Worm (Caenorhabditis elegans): ENCODE data around the gene D1086.9.

D1086.9 gene

ce11 chrV:14079501-14079900 is 24.6 kb upstream of the D1086.9 start, which contains the start of gene D1086.6:
D1086.6 (plus strand) TSS chrV:14079801.
- TF ChIP-seq lin-15B (tag; optimal IDR thresholded peaks at IDR 0.05) (no peak), lsy-12 (tag; optimal IDR thresholded peaks at IDR 0.05) (no peak), nhr-237 (tag; optimal IDR thresholded peaks at IDR 0.05) (no peak), nhr-76 (tag; optimal IDR thresholded peaks at IDR 0.05) (no peak), nhr-23 (tag; optimal IDR thresholded peaks at IDR 0.05) (no peak), ceh-28 (tag; optimal IDR thresholded peaks at IDR 0.05) (no peak), hmg-11 (tag; optimal IDR thresholded peaks at IDR 0.05) (no peak), ceh-9 (tag; optimal IDR thresholded peaks at IDR 0.05) (no peak), egl-5 (tag; optimal IDR thresholded peaks at IDR 0.05) (no peak), pha-4 (tag; optimal IDR thresholded peaks at IDR 0.05) (no peak), ceh-16 (tag; optimal IDR thresholded peaks at IDR 0.05) (no peak)

ce11 chrV:14082453-14082852 is 21.6 kb upstream of the D1086.9 start, which contains the start of gene D1086.10:
D1086.10 (plus strand) TSS chrV:14082753.
- TF ChIP-seq egl-27 (tag; optimal IDR thresholded peaks at IDR 0.05) (no peak), fos-1 (tag; optimal IDR thresholded peaks at IDR 0.05) (no peak), nhr-237 (tag; optimal IDR thresholded peaks at IDR 0.05) (no peak), hmg-11 (tag; optimal IDR thresholded peaks at IDR 0.05) (no peak), fkh-2 (tag; optimal IDR thresholded peaks at IDR 0.05) (no peak)

- TF ChIP-seq jun-1 (tag; optimal IDR thresholded peaks at IDR 0.05) (no peak), nhr-25 (tag; optimal IDR thresholded peaks at IDR 0.05) (no peak), eor-1 (tag; optimal IDR thresholded peaks at IDR 0.05) (no peak), fos-1 (tag; optimal IDR thresholded peaks at IDR 0.05) (no peak), fkh-10 (GFP tag; optimal IDR thresholded peaks at IDR 0.05) (no peak), pha-4 (tag; optimal IDR thresholded peaks at IDR 0.05) (no peak), unc-62 (GFP tag; optimal IDR thresholded peaks at IDR 0.05) (no peak), ceh-9 (tag; optimal IDR thresholded peaks at IDR 0.05) (no peak), ceh-16 (tag; optimal IDR thresholded peaks at IDR 0.05) (no peak), nhr-28 (tag; optimal IDR thresholded peaks at IDR 0.05) (no peak), ama-1 (optimal IDR thresholded peaks at IDR 0.05) (no peak), daf-12 (tag; optimal IDR thresholded peaks at IDR 0.05) (no peak), nhr-67 (tag; optimal IDR thresholded peaks at IDR 0.05) (no peak), unc-39 (tag; optimal IDR thresholded peaks at IDR 0.05) (no peak), nhr-23 (tag; optimal IDR thresholded peaks at IDR 0.05) (no peak), elt-1 (tag; optimal IDR thresholded peaks at IDR 0.05) (no peak)
Observed at ce11 chrV:14083970-14084369, 20.1 kb upstream of the D1086.9 start, which contains the start of gene D1086.7. D1086.7 (plus strand) TSS chrV:14084270.

ce11 chrV:14085589-14085988 is 18.5 kb upstream of the D1086.9 start, which contains the start of gene D1086.18:
D1086.18 (plus strand) TSS chrV:14085889.
- TF ChIP-seq eor-1 (tag; optimal IDR thresholded peaks at IDR 0.05) (no peak), snpc-4 (tag; optimal IDR thresholded peaks at IDR 0.05) (no peak), nfya-1 (tag; optimal IDR thresholded peaks at IDR 0.05; ENCODE audit: insufficient read depth) (no peak), nhr-23 (tag; optimal IDR thresholded peaks at IDR 0.05) (no peak), nhr-237 (tag; optimal IDR thresholded peaks at IDR 0.05) (no peak), ZK546.5 (tag; optimal IDR thresholded peaks at IDR 0.05) (no peak), zag-1 (tag; optimal IDR thresholded peaks at IDR 0.05) (no peak), aly-2 (tag; optimal IDR thresholded peaks at IDR 0.05) (no peak), skn-1 (tag; optimal IDR thresholded peaks at IDR 0.05) (no peak), ama-1 (optimal IDR thresholded peaks at IDR 0.05) (no peak), ceh-9 (tag; optimal IDR thresholded peaks at IDR 0.05) (no peak), ztf-4 (tag; optimal IDR thresholded peaks at IDR 0.05) (no peak), jun-1 (tag; optimal IDR thresholded peaks at IDR 0.05) (no peak), fkh-2 (tag; optimal IDR thresholded peaks at IDR 0.05) (no peak), ceh-16 (tag; optimal IDR thresholded peaks at IDR 0.05) (no peak)

ce11 chrV:14088051-14088450 is 16.0 kb upstream of the D1086.9 start, which contains the start of gene D1086.19:
D1086.19 (plus strand) TSS chrV:14088351.
- TF ChIP-seq pha-4 (tag; optimal IDR thresholded peaks at IDR 0.05) (no peak), fkh-2 (tag; optimal IDR thresholded peaks at IDR 0.05) (no peak), nhr-67 (tag; optimal IDR thresholded peaks at IDR 0.05) (no peak), skn-1 (tag; optimal IDR thresholded peaks at IDR 0.05) (no peak), nhr-11 (tag; optimal IDR thresholded peaks at IDR 0.05) (no peak), nhr-23 (tag; optimal IDR thresholded peaks at IDR 0.05) (no peak), fos-1 (tag; optimal IDR thresholded peaks at IDR 0.05) (no peak), elt-2 (tag; optimal IDR thresholded peaks at IDR 0.05) (no peak), jun-1 (tag; optimal IDR thresholded peaks at IDR 0.05) (no peak), nhr-237 (tag; optimal IDR thresholded peaks at IDR 0.05) (no peak), daf-12 (tag; optimal IDR thresholded peaks at IDR 0.05) (no peak), unc-39 (tag; optimal IDR thresholded peaks at IDR 0.05) (no peak)
